Fruit fly (Drosophila melanogaster) whole organism, embryonic: ENCODE results near the gene CG13482.

Source experiments
- Antp ChIP-seq: fragments of 200-800 bp; sonication (Bioruptor generic); optimal IDR thresholded peaks from 3 replicates; lab custom pipeline; 2016; ENCODE audit warnings: missing biosample characterization, missing genetic modification characterization
- Asciz ChIP-seq: fragments of 200-800 bp; sonication (Bioruptor generic); optimal IDR thresholded peaks from 2 replicates; lab custom pipeline; 2017; ENCODE audit warnings: missing biosample characterization, mild to moderate bottlenecking, missing genetic modification characterization, missing genetic modification reagents
- Blimp-1 ChIP-seq: fragments of 200-800 bp; sonication (Bioruptor generic); optimal IDR thresholded peaks from 3 replicates; lab custom pipeline; 2018; ENCODE audit warnings: missing biosample characterization, missing genetic modification characterization, mild to moderate bottlenecking, moderate library complexity, missing genetic modification reagents
- CG10366 ChIP-seq: fragments of 200-800 bp; sonication (Bioruptor generic); IDR thresholded peaks from 2 replicates; pipeline ENCODE4 v1.3.6; 2022; ENCODE audit warnings: missing biosample characterization, missing genetic modification characterization
- CG10543 ChIP-seq: fragments of 200-800 bp; sonication (Bioruptor generic); optimal IDR thresholded peaks from 3 replicates; lab custom pipeline; 2017; ENCODE audit warnings: missing biosample characterization, mild to moderate bottlenecking, missing genetic modification characterization, moderate library complexity
- CG10654 ChIP-seq: fragments of 200-800 bp; sonication (Bioruptor generic); optimal IDR thresholded peaks from 2 replicates; lab custom pipeline; 2016; ENCODE audit warnings: missing biosample characterization, missing genetic modification characterization
- CG11695 ChIP-seq: fragments of 200-800 bp; sonication (Bioruptor generic); IDR thresholded peaks from 3 replicates; pipeline ENCODE4 v1.3.6; 2022; ENCODE audit warnings: missing biosample characterization, missing genetic modification characterization
- CG12391 ChIP-seq: fragments of 200-800 bp; sonication (Bioruptor generic); optimal IDR thresholded peaks from 3 replicates; lab custom pipeline; 2018; ENCODE audit warnings: missing biosample characterization, mild to moderate bottlenecking, missing genetic modification characterization, moderate library complexity
- CG16813 ChIP-seq: fragments of 200-800 bp; sonication (Bioruptor generic); IDR thresholded peaks from 3 replicates; pipeline ENCODE4 v1.3.6; 2022; ENCODE audit warnings: missing biosample characterization, missing genetic modification characterization; ENCODE audit not compliant: partially characterized antibody
- CG17385 ChIP-seq: fragments of 200-800 bp; sonication (Bioruptor generic); optimal IDR thresholded peaks from 3 replicates; lab custom pipeline; 2018; ENCODE audit warnings: missing biosample characterization, mild to moderate bottlenecking, missing genetic modification characterization
- CG17829 ChIP-seq: fragments of 200-800 bp; optimal IDR thresholded peaks from 2 replicates; lab custom pipeline; 2019; ENCODE audit warnings: missing biosample characterization, mild to moderate bottlenecking, missing genetic modification characterization, moderate library complexity
- CG3065 ChIP-seq: fragments of 200-800 bp; sonication (Bioruptor generic); optimal IDR thresholded peaks from 2 replicates; lab custom pipeline; 2016; ENCODE audit warnings: missing biosample characterization, missing genetic modification characterization
- CG32772 ChIP-seq: fragments of 200-800 bp; sonication (Bioruptor generic); IDR thresholded peaks from 2 replicates; pipeline ENCODE4 v1.3.6; 2022; ENCODE audit warnings: missing biosample characterization, missing genetic modification characterization
- CG34376 ChIP-seq: fragments of 200-800 bp; sonication (Bioruptor generic); optimal IDR thresholded peaks from 2 replicates; lab custom pipeline; 2018; ENCODE audit warnings: missing biosample characterization, mild to moderate bottlenecking, missing genetic modification characterization
- CG43689 ChIP-seq: fragments of 200-800 bp; sonication (Bioruptor generic); IDR thresholded peaks from 2 replicates; pipeline ENCODE4 v1.3.6; 2022; ENCODE audit warnings: missing biosample characterization, missing genetic modification characterization
- CG6175 ChIP-seq: fragments of 200-800 bp; sonication (Bioruptor generic); IDR thresholded peaks from 3 replicates; pipeline ENCODE4 v1.3.6; 2022; ENCODE audit warnings: missing biosample characterization, missing genetic modification characterization
- CG7556 ChIP-seq: fragments of 200-800 bp; sonication (Bioruptor generic); optimal IDR thresholded peaks from 2 replicates; lab custom pipeline; 2017; ENCODE audit warnings: missing biosample characterization, mild to moderate bottlenecking, missing genetic modification characterization
- CG8359 ChIP-seq: fragments of 200-800 bp; sonication (Bioruptor generic); optimal IDR thresholded peaks from 2 replicates; lab custom pipeline; 2017; ENCODE audit warnings: missing biosample characterization, mild to moderate bottlenecking, missing genetic modification characterization, borderline replicate concordance
- CG9876 ChIP-seq: fragments of 200-800 bp; sonication (Bioruptor generic); optimal IDR thresholded peaks from 2 replicates; lab custom pipeline; 2016; ENCODE audit warnings: missing biosample characterization, missing genetic modification characterization
- Deaf1 ChIP-seq: fragments of 200-800 bp; optimal IDR thresholded peaks from 3 replicates; lab custom pipeline; 2019; ENCODE audit warnings: missing biosample characterization, mild to moderate bottlenecking, missing genetic modification characterization, moderate library complexity
- Dek ChIP-seq: fragments of 200-800 bp; sonication (Bioruptor generic); optimal IDR thresholded peaks from 3 replicates; lab custom pipeline; 2019; ENCODE audit warnings: missing biosample characterization, mild to moderate bottlenecking, missing genetic modification characterization, moderate library complexity
- H2.0 ChIP-seq: fragments of 200-800 bp; sonication (Bioruptor generic); IDR thresholded peaks from 2 replicates; pipeline ENCODE4 v1.3.6; 2022; ENCODE audit warnings: missing biosample characterization, missing genetic modification characterization
- HLH54F ChIP-seq: fragments of 200-800 bp; sonication (Bioruptor generic); optimal IDR thresholded peaks from 3 replicates; lab custom pipeline; 2016; ENCODE audit warnings: missing biosample characterization, missing genetic modification characterization
- Jarid2 ChIP-seq: fragments of 200-800 bp; sonication (Bioruptor generic); optimal IDR thresholded peaks from 3 replicates; lab custom pipeline; 2017; ENCODE audit warnings: mild to moderate bottlenecking, missing biosample characterization, missing genetic modification reagents, missing genetic modification characterization
- Kr ChIP-seq: fragments of 200-800 bp; sonication (Bioruptor generic); optimal IDR thresholded peaks from 2 replicates; lab custom pipeline; 2017; ENCODE audit warnings: missing biosample characterization, mild to moderate bottlenecking, missing genetic modification characterization
- NC2β ChIP-seq: fragments of 200-800 bp; sonication (Bioruptor generic); optimal IDR thresholded peaks from 2 replicates; lab custom pipeline; 2016; ENCODE audit warnings: missing biosample characterization, missing genetic modification characterization
- NK7.1 ChIP-seq: fragments of 200-800 bp; sonication (Bioruptor generic); optimal IDR thresholded peaks from 3 replicates; lab custom pipeline; 2016; ENCODE audit warnings: missing biosample characterization, missing genetic modification characterization
- Poxn ChIP-seq: fragments of 200-800 bp; sonication (Bioruptor generic); IDR thresholded peaks from 2 replicates; pipeline ENCODE4 v1.3.6; 2022; ENCODE audit warnings: missing biosample characterization, missing genetic modification characterization
- Ravus ChIP-seq: fragments of 200-800 bp; sonication (Bioruptor generic); IDR thresholded peaks from 2 replicates; pipeline ENCODE4 v1.3.6; 2022; ENCODE audit warnings: missing biosample characterization, missing genetic modification characterization
- Sox102F ChIP-seq: fragments of 200-800 bp; sonication (Bioruptor generic); optimal IDR thresholded peaks from 2 replicates; lab custom pipeline; 2018; ENCODE audit warnings: missing biosample characterization, mild to moderate bottlenecking, missing genetic modification characterization, moderate library complexity
- abd-A ChIP-seq: fragments of 200-800 bp; sonication (Bioruptor generic); optimal IDR thresholded peaks from 3 replicates; lab custom pipeline; 2019; ENCODE audit warnings: missing biosample characterization, mild to moderate bottlenecking, missing genetic modification characterization, moderate library complexity
- cad ChIP-seq: fragments of >200 bp; optimal IDR thresholded peaks from 2 replicates; lab custom pipeline; 2017; ENCODE audit warnings: missing biosample characterization, missing genetic modification characterization
- cg ChIP-seq: fragments of 200-800 bp; sonication (Bioruptor generic); optimal IDR thresholded peaks from 3 replicates; lab custom pipeline; 2019; ENCODE audit warnings: missing biosample characterization, mild to moderate bottlenecking, missing genetic modification characterization, moderate library complexity
- dm ChIP-seq: fragments of 200-800 bp; sonication (Bioruptor generic); optimal IDR thresholded peaks from 3 replicates; lab custom pipeline; 2016; ENCODE audit warnings: missing biosample characterization, missing genetic modification characterization
- fru ChIP-seq: fragments of >200 bp; optimal IDR thresholded peaks from 2 replicates; lab custom pipeline; 2017
- fu2 ChIP-seq: fragments of 200-800 bp; sonication (Bioruptor generic); optimal IDR thresholded peaks from 2 replicates; lab custom pipeline; 2016; ENCODE audit warnings: missing biosample characterization, missing genetic modification characterization
- gcm2 ChIP-seq: fragments of 200-800 bp; sonication (Bioruptor generic); optimal IDR thresholded peaks from 2 replicates; lab custom pipeline; 2016; ENCODE audit warnings: missing biosample characterization, missing genetic modification characterization
- ham ChIP-seq: fragments of 200-800 bp; sonication (Bioruptor generic); IDR thresholded peaks from 2 replicates; pipeline ENCODE4 v1.3.6; 2022; ENCODE audit warnings: missing biosample characterization, missing genetic modification characterization
- nerfin-2 ChIP-seq: fragments of 200-800 bp; sonication (Bioruptor generic); IDR thresholded peaks from 2 replicates; pipeline ENCODE4 v1.3.6; 2022; ENCODE audit warnings: missing biosample characterization, missing genetic modification characterization; ENCODE audit not compliant: partially characterized antibody
- org-1 ChIP-seq: fragments of 200-800 bp; sonication (Bioruptor generic); optimal IDR thresholded peaks from 2 replicates; lab custom pipeline; 2017; ENCODE audit warnings: missing biosample characterization, missing genetic modification characterization
- p53 ChIP-seq: fragments of 200-800 bp; sonication (Bioruptor generic); optimal IDR thresholded peaks from 2 replicates; lab custom pipeline; 2016; ENCODE audit warnings: missing biosample characterization, missing genetic modification characterization
- peb ChIP-seq: fragments of 200-800 bp; sonication (Bioruptor generic); IDR thresholded peaks from 2 replicates; pipeline ENCODE4 v1.3.6; 2022; ENCODE audit warnings: missing biosample characterization, missing genetic modification characterization
- sens ChIP-seq: fragments of 200-800 bp; sonication (Bioruptor generic); peaks from one replicate; lab custom pipeline; 2016; ENCODE audit warnings: missing biosample characterization, missing genetic modification characterization
- slp2 ChIP-seq: fragments of 200-800 bp; sonication (Bioruptor generic); optimal IDR thresholded peaks from 2 replicates; lab custom pipeline; 2016; ENCODE audit warnings: missing biosample characterization, missing genetic modification characterization
- sob ChIP-seq: fragments of 200-800 bp; sonication (Bioruptor generic); IDR thresholded peaks from 2 replicates; pipeline ENCODE4 v1.3.6; 2022; ENCODE audit warnings: missing biosample characterization, missing genetic modification characterization
- ssp ChIP-seq: fragments of 200-800 bp; sonication (Bioruptor generic); IDR thresholded peaks from 2 replicates; pipeline ENCODE4 v1.3.6; 2022; ENCODE audit warnings: missing biosample characterization, missing genetic modification characterization
- sug ChIP-seq: fragments of 200-800 bp; optimal IDR thresholded peaks from 2 replicates; lab custom pipeline; 2019; ENCODE audit warnings: missing biosample characterization, mild to moderate bottlenecking, missing genetic modification characterization, moderate library complexity
- tin ChIP-seq: fragments of 200-800 bp; sonication (Bioruptor generic); optimal IDR thresholded peaks from 3 replicates; lab custom pipeline; 2016; ENCODE audit warnings: missing biosample characterization, missing genetic modification characterization
- tio ChIP-seq: fragments of 200-800 bp; sonication (Bioruptor generic); optimal IDR thresholded peaks from 2 replicates; lab custom pipeline; 2017; ENCODE audit warnings: missing biosample characterization, missing genetic modification characterization, inconsistent platforms
- usp ChIP-seq: fragments of >200 bp; optimal IDR thresholded peaks from 2 replicates; lab custom pipeline; 2017; ENCODE audit warnings: missing biosample characterization, missing genetic modification characterization
- wek ChIP-seq: fragments of 200-800 bp; sonication (Bioruptor generic); optimal IDR thresholded peaks from 3 replicates; lab custom pipeline; 2018; ENCODE audit warnings: missing biosample characterization, mild to moderate bottlenecking, missing genetic modification characterization, moderate library complexity
- yki ChIP-seq: fragments of >200 bp; optimal IDR thresholded peaks from 3 replicates; lab custom pipeline; 2018

The CG13482 gene

DNA sequence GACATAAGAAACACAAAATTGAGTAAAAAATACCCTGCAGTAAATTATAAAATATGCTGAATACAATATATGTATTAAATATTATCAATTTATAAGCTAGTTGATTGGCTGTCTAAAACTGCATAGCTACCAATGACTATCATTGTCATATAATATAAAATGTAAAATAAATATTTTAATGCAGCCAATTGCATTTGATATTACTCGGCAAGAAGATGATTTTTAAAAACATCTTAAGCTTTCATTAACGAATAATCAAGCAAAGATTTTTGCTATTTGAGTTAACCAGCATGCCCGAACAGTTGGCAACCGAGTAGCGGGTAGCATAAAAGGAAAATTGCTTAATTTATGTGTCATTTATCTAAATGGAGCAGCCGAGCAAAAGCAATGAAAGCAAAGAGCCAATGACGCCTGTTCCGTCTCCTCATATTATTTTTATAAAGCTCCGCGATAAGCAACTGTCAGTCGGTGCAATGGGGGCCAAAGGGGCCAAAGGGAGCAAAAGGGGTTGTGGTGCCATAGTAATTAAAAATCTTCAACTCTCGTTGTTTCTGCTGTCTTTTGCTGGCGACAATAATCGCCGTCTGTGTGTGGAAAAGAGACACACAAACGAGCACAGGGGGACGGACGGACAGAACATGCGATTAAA is 34.1 kb downstream of the CG13482 start (continued):
- TF ChIP-seq Blimp-1 (GFP tag; lab: Kevin White, UChicago), result peak; percentile 65
- TF ChIP-seq cg (GFP tag; lab: Kevin White, UChicago), result no peak
- TF ChIP-seq Poxn (GFP tag; lab: Robert Waterston, UW), result no peak
- peak; percentile 54 for TF ChIP-seq Asciz (GFP tag; lab: Kevin White, UChicago)
- TF ChIP-seq CG12391 (tag; lab: Kevin White, UChicago), result peak; percentile 41
- no peak for TF ChIP-seq abd-A (tag; lab: Kevin White, UChicago)
- TF ChIP-seq peb, result no peak
- peak; percentile 17 for TF ChIP-seq Dek
- TF ChIP-seq nerfin-2 (GFP tag; lab: Robert Waterston, UW), result no peak
- TF ChIP-seq CG34376 (GFP tag; lab: Kevin White, UChicago), result no peak
- no peak for TF ChIP-seq CG32772
- peak; percentile 38 for TF ChIP-seq tio (GFP tag; lab: Kevin White, UChicago)
- peak; percentile 54; the same call in 2 of the 3 replicates for TF ChIP-seq CG11695
- peak; percentile 44 for TF ChIP-seq CG10366 (GFP tag; lab: Robert Waterston, UW)
- no peak for TF ChIP-seq fru (lab: Kevin White, UChicago)
- no peak for TF ChIP-seq Kr (GFP tag; lab: Kevin White, UChicago)
- TF ChIP-seq CG43689, result no peak
- TF ChIP-seq p53, result no peak
- no peak for TF ChIP-seq Deaf1
- peak; percentile 39 for TF ChIP-seq CG17829 (tag; lab: Kevin White, UChicago)
- TF ChIP-seq CG3065 (GFP tag; lab: Kevin White, UChicago), result no peak
- TF ChIP-seq sug (tag; lab: Kevin White, UChicago), result no peak
- TF ChIP-seq H2.0, result no peak
- TF ChIP-seq NK7.1, result no peak
- TF ChIP-seq Sox102F, result peak; percentile 82
- TF ChIP-seq sob (GFP tag; lab: Robert Waterston, UW), result no peak
- no peak for TF ChIP-seq yki
- no peak for TF ChIP-seq dm (GFP tag; lab: Kevin White, UChicago)
- no peak for TF ChIP-seq CG16813 (GFP tag; lab: Robert Waterston, UW)
- TF ChIP-seq org-1 (GFP tag; lab: Kevin White, UChicago), result no peak
- TF ChIP-seq CG17385, result peak; percentile 18
- no peak for TF ChIP-seq ham (GFP tag; lab: Robert Waterston, UW)
- TF ChIP-seq Jarid2 (GFP tag; lab: Kevin White, UChicago), result no peak
- TF ChIP-seq tin (GFP tag; lab: Kevin White, UChicago), result peak; percentile 12
- TF ChIP-seq sens (GFP tag; lab: Kevin White, UChicago), result no peak
- no peak for TF ChIP-seq HLH54F
- TF ChIP-seq Ravus (GFP tag; lab: Robert Waterston, UW), result no peak
- no peak for TF ChIP-seq gcm2 (GFP tag; lab: Kevin White, UChicago)
- no peak for TF ChIP-seq CG9876 (GFP tag; lab: Kevin White, UChicago)
- TF ChIP-seq NC2β (GFP tag; lab: Kevin White, UChicago), result no peak
- TF ChIP-seq CG6175, result no peak
- TF ChIP-seq slp2, result no peak
- no peak for TF ChIP-seq CG10654
- TF ChIP-seq usp (GFP tag; lab: Kevin White, UChicago), result no peak
- no peak for TF ChIP-seq fu2 (GFP tag; lab: Kevin White, UChicago)
- TF ChIP-seq CG8359 (GFP tag; lab: Kevin White, UChicago), result no peak
- no peak for TF ChIP-seq cad (GFP tag; lab: Kevin White, UChicago)
- no peak for TF ChIP-seq Antp (GFP tag; lab: Kevin White, UChicago)
- no peak for TF ChIP-seq CG10543
- no peak for TF ChIP-seq wek (GFP tag; lab: Kevin White, UChicago)
- TF ChIP-seq ssp (GFP tag; lab: Robert Waterston, UW), result no peak
- TF ChIP-seq CG7556 (GFP tag; lab: Kevin White, UChicago), result peak; percentile 53
